Worm (Caenorhabditis elegans) whole organism, midembryonic: ENCODE measurements around the gene set-5.

Experiments used
- T22C8.4 ChIP-seq: fragments of 200-800 bp; sonication (Bioruptor generic); IDR thresholded peaks from 2 replicates; pipeline ENCODE4 v1.3.6; 2022; ENCODE audit warnings: missing genetic modification characterization, missing compliant biosample characterization
- cog-1 ChIP-seq: sonication (generic microtip); optimal IDR thresholded peaks from 2 replicates; lab custom pipeline; 2016; ENCODE audit warnings: missing genetic modification characterization, missing compliant biosample characterization
- flt-1 ChIP-seq: fragments of 200-800 bp; sonication (Bioruptor generic); IDR thresholded peaks from 2 replicates; pipeline ENCODE4 v1.3.6; 2022; ENCODE audit warnings: missing genetic modification characterization, missing compliant biosample characterization
- klf-2 ChIP-seq: fragments of 200-800 bp; sonication (Bioruptor generic); conservative IDR thresholded peaks from 2 replicates; pipeline ENCODE4 v1.3.6; 2022; ENCODE audit warnings: missing genetic modification reagents, missing genetic modification characterization, missing compliant biosample characterization
- ref-1 ChIP-seq: fragments of 200-800 bp; sonication (Bioruptor generic); conservative IDR thresholded peaks from 2 replicates; pipeline ENCODE4 v1.3.6; 2022; ENCODE audit warnings: missing genetic modification reagents, missing genetic modification characterization, missing compliant biosample characterization
- tab-1 ChIP-seq: fragments of 200-800 bp; sonication (Bioruptor generic); IDR thresholded peaks from 2 replicates; pipeline ENCODE4 v1.3.6; 2022; ENCODE audit warnings: missing genetic modification characterization, missing compliant biosample characterization
- ztf-29 ChIP-seq: fragments of 200-800 bp; sonication (Bioruptor generic); IDR thresholded peaks from 2 replicates; pipeline ENCODE4 v1.3.6; 2022; ENCODE audit warnings: missing genetic modification reagents, missing genetic modification characterization, missing compliant biosample characterization

ce11 chrV:14712316-14712715 is 13.6 kb downstream of the set-5 start, which contains the start of gene R08A2.5:
- TF ChIP-seq flt-1 (no peak), cog-1 (tag; lab: Kevin White, UChicago) (no peak), ztf-29 (GFP tag; lab: Robert Waterston, UW) (no peak), klf-2 (no peak), tab-1 (GFP tag; lab: Robert Waterston, UW) (no peak), T22C8.4 (no peak), ref-1 (GFP tag; lab: Robert Waterston, UW) (no peak)
